Worm (Caenorhabditis elegans) whole organism, young adult: Measurements from ENCODE around the gene C16C8.10.

ENCODE experiments used
- B0019.2 ChIP-seq: fragments of 200-800 bp; sonication (Bioruptor generic); conservative IDR thresholded peaks from 2 replicates; pipeline ENCODE4 v1.3.6; 2022; ENCODE audit warnings: missing genetic modification reagents, missing genetic modification characterization, missing compliant biosample characterization
- B0261.1 ChIP-seq: sonication (generic microtip); optimal IDR thresholded peaks from 2 replicates; lab custom pipeline; 2016; ENCODE audit warnings: mild to moderate bottlenecking, missing genetic modification characterization, moderate library complexity, missing compliant biosample characterization
- B0336.3 ChIP-seq: fragments of 200-800 bp; sonication (Bioruptor generic); IDR thresholded peaks from 2 replicates; pipeline ENCODE4 v1.3.6; 2022; ENCODE audit warnings: missing genetic modification characterization, missing compliant biosample characterization
- F10E7.11 ChIP-seq: sonication (generic microtip); optimal IDR thresholded peaks from 2 replicates; lab custom pipeline; 2017; ENCODE audit warnings: mild to moderate bottlenecking, missing genetic modification characterization, moderate library complexity, missing compliant biosample characterization
- F49E8.2 ChIP-seq: sonication (generic microtip); optimal IDR thresholded peaks from 3 replicates; lab custom pipeline; 2017; ENCODE audit warnings: missing genetic modification characterization, mild to moderate bottlenecking, missing compliant biosample characterization, antibody characterized with exemption, moderate library complexity; ENCODE audit not compliant: insufficient read depth
- F52B5.7 ChIP-seq: sonication (generic microtip); optimal IDR thresholded peaks from 2 replicates; lab custom pipeline; 2016; ENCODE audit warnings: mild to moderate bottlenecking, missing genetic modification characterization, missing compliant biosample characterization
- F57C9.4 ChIP-seq: sonication (generic microtip); optimal IDR thresholded peaks from 2 replicates; lab custom pipeline; 2017; ENCODE audit warnings: mild to moderate bottlenecking, missing genetic modification characterization, missing compliant biosample characterization
- Y53G8AR.9 ChIP-seq: fragments of 200-800 bp; sonication (Bioruptor generic); conservative IDR thresholded peaks from 2 replicates; pipeline ENCODE4 v1.3.6; 2022; ENCODE audit warnings: missing genetic modification reagents, missing genetic modification characterization, missing compliant biosample characterization
- Y95B8A.8 ChIP-seq: fragments of 200-800 bp; sonication (Bioruptor generic); IDR thresholded peaks from 2 replicates; pipeline ENCODE4 v1.3.6; 2022; ENCODE audit warnings: missing genetic modification reagents, missing genetic modification characterization, missing compliant biosample characterization
- aptf-2 ChIP-seq: fragments of 200-800 bp; sonication (Bioruptor generic); conservative IDR thresholded peaks from 2 replicates; pipeline ENCODE4 v1.3.6; 2022; ENCODE audit warnings: missing genetic modification reagents, missing genetic modification characterization, missing compliant biosample characterization
- bed-1 ChIP-seq: fragments of 200-800 bp; sonication (Bioruptor generic); IDR thresholded peaks from 2 replicates; pipeline ENCODE4 v1.3.6; 2022; ENCODE audit warnings: missing genetic modification reagents, missing genetic modification characterization, missing compliant biosample characterization
- bed-2 ChIP-seq: fragments of 200-800 bp; sonication (Bioruptor generic); IDR thresholded peaks from 2 replicates; pipeline ENCODE4 v1.3.6; 2022; ENCODE audit warnings: missing genetic modification reagents, missing genetic modification characterization, missing compliant biosample characterization
- ceh-27 ChIP-seq: fragments of 200-800 bp; sonication (Bioruptor generic); optimal IDR thresholded peaks from 2 replicates; lab custom pipeline; 2018; ENCODE audit warnings: mild to moderate bottlenecking, missing genetic modification characterization, moderate library complexity, missing compliant biosample characterization
- chd-7 ChIP-seq: sonication (generic microtip); optimal IDR thresholded peaks from 2 replicates; lab custom pipeline; 2016; ENCODE audit warnings: mild to moderate bottlenecking, missing genetic modification characterization, moderate library complexity, missing compliant biosample characterization
- die-1 ChIP-seq: sonication (generic microtip); optimal IDR thresholded peaks from 2 replicates; lab custom pipeline; 2016; ENCODE audit warnings: missing genotype, mild to moderate bottlenecking, missing genetic modification characterization, missing compliant biosample characterization
- dox-1 ChIP-seq: fragments of 200-800 bp; sonication (Bioruptor generic); IDR thresholded peaks from 2 replicates; pipeline ENCODE4 v1.3.6; 2022; ENCODE audit warnings: missing genetic modification reagents, missing genetic modification characterization, missing compliant biosample characterization
- dpff-1 ChIP-seq: sonication (generic microtip); optimal IDR thresholded peaks from 2 replicates; lab custom pipeline; 2017; ENCODE audit warnings: mild to moderate bottlenecking, missing genetic modification characterization, missing compliant biosample characterization
- egrh-3 ChIP-seq: fragments of 200-800 bp; sonication (Bioruptor generic); IDR thresholded peaks from 2 replicates; pipeline ENCODE4 v1.3.6; 2022; ENCODE audit warnings: missing genetic modification reagents, missing genetic modification characterization, missing compliant biosample characterization
- fkh-3 ChIP-seq: sonication (generic microtip); optimal IDR thresholded peaks from 2 replicates; lab custom pipeline; 2016; ENCODE audit warnings: mild to moderate bottlenecking, missing genetic modification characterization, missing compliant biosample characterization
- hlh-12 ChIP-seq: sonication (generic microtip); optimal IDR thresholded peaks from 2 replicates; lab custom pipeline; 2016; ENCODE audit warnings: missing genetic modification characterization, missing compliant biosample characterization
- hmg-20 ChIP-seq: fragments of 200-800 bp; sonication (Bioruptor generic); IDR thresholded peaks from 2 replicates; pipeline ENCODE4 v1.3.6; 2022; ENCODE audit warnings: missing genetic modification reagents, missing genetic modification characterization, missing compliant biosample characterization
- let-607 ChIP-seq, 2 experiments: fragments of 200-800 bp in 1 of 2; sonication (Bioruptor generic) in 1 of 2; sonication (generic microtip) in 1 of 2; optimal IDR thresholded peaks; 2 replicates each; lab custom pipeline; 2016 to 2018; ENCODE audit warnings: mild to moderate bottlenecking in 2 of 2, missing compliant biosample characterization in 2 of 2, missing genetic modification characterization in 2 of 2, moderate library complexity in 2 of 2, missing genotype in 1 of 2
- lin-35 ChIP-seq, 3 experiments: fragments of 150-350 bp in 2 of 3; sonication (generic microtip) in 1 of 3; optimal IDR thresholded peaks; 2 replicates each; lab custom pipeline; 2014 to 2018; ENCODE audit warnings: missing biosample characterization in 3 of 3, missing genetic modification characterization in 3 of 3, missing genetic modification reagents in 3 of 3
- lsl-1 ChIP-seq: fragments of 200-800 bp; sonication (Bioruptor generic); optimal IDR thresholded peaks from 2 replicates; lab custom pipeline; 2018; ENCODE audit warnings: mild to moderate bottlenecking, missing genetic modification characterization, moderate library complexity, missing compliant biosample characterization
- madf-6 ChIP-seq: fragments of 200-800 bp; sonication (Bioruptor generic); IDR thresholded peaks from 2 replicates; pipeline ENCODE4 v1.3.6; 2022; ENCODE audit warnings: missing genetic modification reagents, missing genetic modification characterization, missing compliant biosample characterization
- nhr-80 ChIP-seq: sonication (generic microtip); optimal IDR thresholded peaks from 2 replicates; lab custom pipeline; 2016; ENCODE audit warnings: missing genetic modification characterization, missing compliant biosample characterization
- repo-1 ChIP-seq: sonication (generic microtip); optimal IDR thresholded peaks from 2 replicates; lab custom pipeline; 2017; ENCODE audit warnings: mild to moderate bottlenecking, missing genetic modification characterization, missing compliant biosample characterization
- rpc-1 ChIP-seq, 2 experiments: fragments of 150-350 bp in 1 of 2; sonication (generic microtip) in 1 of 2; optimal IDR thresholded peaks; 2 replicates each; lab custom pipeline; 2014 to 2018; ENCODE audit warnings: missing biosample characterization in 1 of 2, missing genetic modification characterization in 1 of 2, missing genetic modification reagents in 1 of 2, missing genotype in 1 of 2
- somi-1 ChIP-seq: fragments of 200-800 bp; sonication (Bioruptor generic); optimal IDR thresholded peaks from 2 replicates; lab custom pipeline; 2018; ENCODE audit warnings: mild to moderate bottlenecking, missing genetic modification characterization, missing compliant biosample characterization
- sptf-2 ChIP-seq: fragments of 200-800 bp; sonication (Bioruptor generic); optimal IDR thresholded peaks from 2 replicates; lab custom pipeline; 2018; ENCODE audit warnings: mild to moderate bottlenecking, missing genetic modification characterization, missing compliant biosample characterization
- tlf-1 ChIP-seq: fragments of 200-800 bp; sonication (Bioruptor generic); optimal IDR thresholded peaks from 2 replicates; lab custom pipeline; 2018; ENCODE audit warnings: mild to moderate bottlenecking, missing genetic modification characterization, missing compliant biosample characterization
- zim-3 ChIP-seq: sonication (generic microtip); optimal IDR thresholded peaks from 2 replicates; lab custom pipeline; 2017; ENCODE audit warnings: mild to moderate bottlenecking, missing genetic modification characterization, moderate library complexity, missing compliant biosample characterization
- ztf-22 ChIP-seq: fragments of 200-800 bp; sonication (Bioruptor generic); optimal IDR thresholded peaks from 2 replicates; lab custom pipeline; 2018; ENCODE audit warnings: mild to moderate bottlenecking, missing genetic modification characterization, moderate library complexity, missing compliant biosample characterization
- ztf-25 ChIP-seq: fragments of 200-800 bp; sonication (Bioruptor generic); IDR thresholded peaks from 2 replicates; pipeline ENCODE4 v1.3.6; 2022; ENCODE audit warnings: missing genetic modification reagents, missing genetic modification characterization, missing compliant biosample characterization
- ztf-26 ChIP-seq: sonication (generic microtip); optimal IDR thresholded peaks from 2 replicates; lab custom pipeline; 2017; ENCODE audit warnings: missing genetic modification characterization, missing compliant biosample characterization
- ztf-3 ChIP-seq: fragments of 200-800 bp; sonication (Bioruptor generic); optimal IDR thresholded peaks from 2 replicates; lab custom pipeline; 2018; ENCODE audit warnings: mild to moderate bottlenecking, missing genetic modification characterization, missing compliant biosample characterization

Gene C16C8.10

ce11 chrII:3447906-3448305, 16.6 kb downstream of the C16C8.10 start, which contains the start of gene C16C8.21:
TSS of gene C16C8.21 (plus strand) at chrII:3448206.
- TF ChIP-seq tlf-1 (GFP tag; lab: Kevin White, UChicago) (no peak), F10E7.11 (tag; lab: Kevin White, UChicago) (no peak), hmg-20 (GFP tag; lab: Robert Waterston, UW) (no peak), F49E8.2 (tag; lab: Kevin White, UChicago) (no peak), die-1 (tag; lab: Kevin White, UChicago) (no peak), ztf-26 (no peak)

DNA sequence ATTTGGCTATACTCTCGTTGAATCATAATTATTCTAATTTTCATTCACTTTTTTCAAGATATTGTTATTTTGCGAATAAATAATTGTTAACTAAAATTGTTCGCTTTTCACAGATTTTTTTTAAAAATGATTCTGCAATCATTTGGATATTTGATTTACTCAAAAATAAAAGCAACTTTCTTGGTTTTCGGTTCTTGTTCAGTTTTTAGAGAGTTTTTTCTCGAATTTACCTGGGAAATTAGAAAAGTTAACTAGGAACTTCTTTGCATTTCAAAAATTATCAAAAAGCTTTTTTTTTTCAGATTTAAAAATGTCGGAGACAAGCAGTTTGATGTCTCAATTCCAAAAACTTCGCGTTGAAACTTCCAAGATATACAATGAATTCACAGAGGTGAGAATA, 17.8 kb downstream of the C16C8.10 start, which contains the start of the genes C16C8.20 and gldi-6:
Gene C16C8.20, plus strand, starts transcription at position 301 of the 400 bp plus-strand sequence.
Gene gldi-6, plus strand, starts transcription at position 301 of the 400 bp plus-strand sequence.
- TF ChIP-seq lin-35 (GFP tag; optimal IDR thresholded peaks at IDR 0.05; lab: Kevin White, UChicago) (no peak), bed-2 (GFP tag; lab: Robert Waterston, UW) (no peak), ztf-26 (no peak), F52B5.7 (tag; lab: Kevin White, UChicago) (no peak), fkh-3 (tag; lab: Kevin White, UChicago) (no peak), let-607 (tag; optimal IDR thresholded peaks at IDR 0.05; lab: Kevin White, UChicago) (no peak), F10E7.11 (tag; lab: Kevin White, UChicago) (no peak), ztf-22 (GFP tag; lab: Kevin White, UChicago) (no peak), ztf-3 (GFP tag; lab: Kevin White, UChicago) (no peak), bed-1 (GFP tag; lab: Robert Waterston, UW) (no peak), hlh-12 (no peak)

ce11 chrII:3445285-3445806, 19.1 kb downstream of the C16C8.10 start, which contains the start of the genes C16C8.5 and C16C8.16:
TSS of gene C16C8.5 (minus strand) at chrII:3445385.
TSS of gene C16C8.16 (plus strand) at chrII:3445756.
- TF ChIP-seq lsl-1 (GFP tag; lab: Kevin White, UChicago) (peak; percentile 71), egrh-3 (GFP tag; lab: Robert Waterston, UW) (no peak), madf-6 (GFP tag; lab: Robert Waterston, UW) (peak; percentile 21; the same call in 1 of the 2 replicates), bed-2 (GFP tag; lab: Robert Waterston, UW) (no peak)
- TF ChIP-seq, all 124 proteins: peak for 2

DNA sequence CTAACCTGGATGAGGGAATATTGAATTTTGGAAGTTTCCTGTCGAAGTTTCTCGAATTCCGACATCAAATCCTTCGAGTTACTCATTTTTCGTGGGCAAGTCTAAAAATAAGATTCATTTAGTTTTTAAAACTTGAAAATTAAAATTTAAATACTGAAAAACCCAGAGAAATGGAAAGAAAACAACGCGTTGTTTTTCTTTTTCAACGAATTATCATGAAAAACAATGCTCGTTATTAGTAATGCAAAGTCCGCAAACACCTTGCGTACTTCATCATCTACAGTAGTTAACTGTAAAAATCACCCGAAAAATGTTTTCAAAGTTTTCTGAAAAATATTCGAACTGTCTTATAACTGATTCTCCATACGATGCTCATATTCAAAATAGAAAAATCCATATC, 20.2 kb downstream of the C16C8.10 start, which contains the start of gene C16C8.4:
Gene C16C8.4, minus strand, starts transcription at position 101 of the 400 bp plus-strand sequence.
- TF ChIP-seq lsl-1 (GFP tag; lab: Kevin White, UChicago) (peak; percentile 58), dpff-1 (tag; lab: Kevin White, UChicago) (no peak)

- TF ChIP-seq Y95B8A.8 (GFP tag; lab: Robert Waterston, UW) (no peak), chd-7 (tag; lab: Kevin White, UChicago) (no peak), somi-1 (no peak), repo-1 (tag; lab: Kevin White, UChicago) (no peak), sptf-2 (GFP tag; lab: Kevin White, UChicago) (no peak), zim-3 (no peak), F57C9.4 (tag; lab: Kevin White, UChicago) (no peak), ceh-27 (GFP tag; lab: Kevin White, UChicago) (no peak), B0019.2 (GFP tag; lab: Robert Waterston, UW) (no peak), B0336.3 (no peak), ztf-25 (no peak), rpc-1 (optimal IDR thresholded peaks at IDR 0.05; lab: Kevin White, UChicago) (no peak), rpc-1 (tag; optimal IDR thresholded peaks at IDR 0.05; lab: Kevin White, UChicago) (no peak), aptf-2 (no peak), Y53G8AR.9 (no peak), nhr-80 (tag; lab: Kevin White, UChicago) (no peak), B0261.1 (tag; lab: Kevin White, UChicago) (no peak), dox-1 (no peak)
Observed at ce11 chrII:3443154-3443553, 21.3 kb downstream of the C16C8.10 start, which contains the start of gene C16C8.22. TSS of gene C16C8.22 (minus strand) at chrII:3443254.
